Fruit fly (Drosophila melanogaster) whole organism, embryonic: ENCODE data around the gene NdufV3.
A peak's percentile ranks its signal among the peaks of the same experiment; 100 is the strongest.

Source experiments
- Adf1 ChIP-seq: fragments of 200-800 bp; sonication (Bioruptor generic); IDR thresholded peaks from 2 replicates; pipeline ENCODE4 v1.3.6; 2022; ENCODE audit warnings: missing biosample characterization, missing genetic modification characterization
- Bteb2 ChIP-seq: fragments of 200-800 bp; sonication (Bioruptor generic); optimal IDR thresholded peaks from 2 replicates; lab custom pipeline; 2016; ENCODE audit warnings: missing biosample characterization, missing genetic modification characterization
- CG11695 ChIP-seq: fragments of 200-800 bp; sonication (Bioruptor generic); IDR thresholded peaks from 3 replicates; pipeline ENCODE4 v1.3.6; 2022; ENCODE audit warnings: missing biosample characterization, missing genetic modification characterization
- CG12155 ChIP-seq: fragments of 200-800 bp; sonication (Bioruptor generic); optimal IDR thresholded peaks from 3 replicates; lab custom pipeline; 2016; ENCODE audit warnings: missing biosample characterization, missing genetic modification characterization
- CG12219 ChIP-seq: fragments of 200-800 bp; sonication (Bioruptor generic); optimal IDR thresholded peaks from 3 replicates; lab custom pipeline; 2018; ENCODE audit warnings: missing biosample characterization, mild to moderate bottlenecking, missing genetic modification characterization
- CG12942 ChIP-seq: fragments of 200-800 bp; sonication (Bioruptor generic); optimal IDR thresholded peaks from 3 replicates; lab custom pipeline; 2016; ENCODE audit warnings: missing biosample characterization, missing genetic modification characterization
- CG15073 ChIP-seq: fragments of 200-800 bp; sonication (Bioruptor generic); optimal IDR thresholded peaks from 2 replicates; lab custom pipeline; 2016; ENCODE audit warnings: missing biosample characterization, missing genetic modification characterization
- CG16779 ChIP-seq: fragments of 200-800 bp; sonication (Bioruptor generic); IDR thresholded peaks from 2 replicates; pipeline ENCODE4 v1.3.6; 2022; ENCODE audit warnings: missing biosample characterization, missing genetic modification characterization
- CG18262 ChIP-seq: fragments of 200-800 bp; optimal IDR thresholded peaks from 3 replicates; lab custom pipeline; 2019; ENCODE audit warnings: missing biosample characterization, mild to moderate bottlenecking, missing genetic modification characterization, moderate library complexity
- CG2199 ChIP-seq: fragments of 200-800 bp; sonication (Bioruptor generic); IDR thresholded peaks from 3 replicates; pipeline ENCODE4 v1.3.6; 2022; ENCODE audit warnings: missing biosample characterization, missing genetic modification characterization
- CG34376 ChIP-seq: fragments of 200-800 bp; sonication (Bioruptor generic); optimal IDR thresholded peaks from 2 replicates; lab custom pipeline; 2018; ENCODE audit warnings: missing biosample characterization, mild to moderate bottlenecking, missing genetic modification characterization
- CG4424 ChIP-seq: fragments of 200-800 bp; sonication (Bioruptor generic); optimal IDR thresholded peaks from 3 replicates; lab custom pipeline; 2016; ENCODE audit warnings: missing biosample characterization, missing genetic modification characterization
- CG7839 ChIP-seq: fragments of 200-800 bp; sonication (Bioruptor generic); optimal IDR thresholded peaks from 3 replicates; lab custom pipeline; 2018; ENCODE audit warnings: missing biosample characterization, mild to moderate bottlenecking, missing genetic modification characterization, moderate library complexity
- Dbx ChIP-seq: fragments of 200-800 bp; sonication (Bioruptor generic); IDR thresholded peaks from 3 replicates; pipeline ENCODE4 v1.3.6; 2022; ENCODE audit warnings: missing biosample characterization, missing genetic modification characterization
- Dref ChIP-seq: fragments of 200-800 bp; sonication (Bioruptor generic); IDR thresholded peaks from 2 replicates; pipeline ENCODE4 v1.3.6; 2022; ENCODE audit warnings: missing biosample characterization, missing genetic modification characterization
- Eip74EF ChIP-seq, 2 experiments: fragments of 200-800 bp in 1 of 2; fragments of >200 bp in 1 of 2; sonication (Bioruptor generic) in 1 of 2; optimal IDR thresholded peaks; 2 replicates each; lab custom pipeline; 2017 to 2019; ENCODE audit warnings: missing biosample characterization in 2 of 2, missing genetic modification characterization in 2 of 2, mild to moderate bottlenecking in 1 of 2, moderate library complexity in 1 of 2
- H15 ChIP-seq: fragments of 200-800 bp; sonication (Bioruptor generic); IDR thresholded peaks from 3 replicates; pipeline ENCODE4 v1.3.6; 2022; ENCODE audit warnings: missing biosample characterization, missing genetic modification characterization
- HLH4C ChIP-seq: fragments of 200-800 bp; sonication (Bioruptor generic); IDR thresholded peaks from 3 replicates; pipeline ENCODE4 v1.3.6; 2022; ENCODE audit warnings: missing biosample characterization, missing genetic modification characterization; ENCODE audit not compliant: partially characterized antibody
- HmgD ChIP-seq: fragments of 200-800 bp; sonication (Bioruptor generic); optimal IDR thresholded peaks from 3 replicates; lab custom pipeline; 2016; ENCODE audit warnings: missing biosample characterization, missing genetic modification characterization
- Hmr ChIP-seq: fragments of 200-800 bp; sonication (Bioruptor generic); optimal IDR thresholded peaks from 3 replicates; lab custom pipeline; 2017; ENCODE audit warnings: mild to moderate bottlenecking, missing biosample characterization, missing genetic modification reagents, missing genetic modification characterization
- Kr ChIP-seq: fragments of 200-800 bp; sonication (Bioruptor generic); optimal IDR thresholded peaks from 2 replicates; lab custom pipeline; 2017; ENCODE audit warnings: missing biosample characterization, mild to moderate bottlenecking, missing genetic modification characterization
- NK7.1 ChIP-seq: fragments of 200-800 bp; sonication (Bioruptor generic); optimal IDR thresholded peaks from 3 replicates; lab custom pipeline; 2016; ENCODE audit warnings: missing biosample characterization, missing genetic modification characterization
- Sry-δ ChIP-seq: fragments of 200-800 bp; sonication (Bioruptor generic); optimal IDR thresholded peaks from 2 replicates; lab custom pipeline; 2016; ENCODE audit warnings: missing biosample characterization, missing genetic modification characterization
- Ssrp ChIP-seq: fragments of 200-800 bp; sonication (Bioruptor generic); optimal IDR thresholded peaks from 2 replicates; lab custom pipeline; 2018; ENCODE audit warnings: missing biosample characterization, mild to moderate bottlenecking, missing genetic modification characterization, moderate library complexity
- Taf1 ChIP-seq: fragments of 200-800 bp; sonication (Bioruptor generic); IDR thresholded peaks from 2 replicates; pipeline ENCODE4 v1.3.6; 2022; ENCODE audit warnings: missing biosample characterization, missing genetic modification characterization
- Trl ChIP-seq, 3 experiments: fragments of >200 bp in 2 of 3; fragments of 200-800 bp in 1 of 3; sonication (Bioruptor generic) in 1 of 3; optimal IDR thresholded peaks; 2 replicates in 1 of 3; 3 replicates in 2 of 3; lab custom pipeline; 2016 to 2017; ENCODE audit warnings: missing biosample characterization in 1 of 3, missing genetic modification characterization in 1 of 3
- Xbp1 ChIP-seq: fragments of 200-800 bp; sonication (Bioruptor generic); optimal IDR thresholded peaks from 3 replicates; lab custom pipeline; 2016; ENCODE audit warnings: missing biosample characterization, mild to moderate bottlenecking, missing genetic modification characterization
- bab2 ChIP-seq: fragments of 200-800 bp; sonication (Bioruptor generic); optimal IDR thresholded peaks from 2 replicates; lab custom pipeline; 2016; ENCODE audit warnings: missing biosample characterization, missing genetic modification characterization
- bbx ChIP-seq: fragments of 200-800 bp; sonication (Bioruptor generic); IDR thresholded peaks from 2 replicates; pipeline ENCODE4 v1.3.6; 2022; ENCODE audit warnings: missing biosample characterization, missing genetic modification characterization; ENCODE audit not compliant: partially characterized antibody
- br ChIP-seq: fragments of >200 bp; optimal IDR thresholded peaks from 2 replicates; lab custom pipeline; 2017
- chm ChIP-seq: fragments of 200-800 bp; sonication (Bioruptor generic); IDR thresholded peaks from 2 replicates; pipeline ENCODE4 v1.3.6; 2022; ENCODE audit warnings: missing biosample characterization, missing genetic modification characterization
- chn ChIP-seq: fragments of 200-800 bp; sonication (Bioruptor generic); optimal IDR thresholded peaks from 2 replicates; lab custom pipeline; 2016; ENCODE audit warnings: missing biosample characterization, missing genetic modification characterization
- ci ChIP-seq: fragments of 200-800 bp; sonication (Bioruptor generic); IDR thresholded peaks from 3 replicates; pipeline ENCODE4 v1.3.6; 2022; ENCODE audit warnings: missing biosample characterization, missing genetic modification characterization
- danr ChIP-seq: fragments of 200-800 bp; sonication (Bioruptor generic); IDR thresholded peaks from 2 replicates; pipeline ENCODE4 v1.3.6; 2022; ENCODE audit warnings: missing biosample characterization, missing genetic modification characterization
- en ChIP-seq: fragments of 200-800 bp; sonication (Bioruptor generic); optimal IDR thresholded peaks from 2 replicates; lab custom pipeline; 2016; ENCODE audit warnings: missing biosample characterization, missing genetic modification characterization
- eve ChIP-seq, 2 experiments: fragments of >200 bp; optimal IDR thresholded peaks; 2 replicates each; lab custom pipeline; 2017; ENCODE audit warnings: missing biosample characterization in 2 of 2, missing genetic modification characterization in 2 of 2
- ewg ChIP-seq: fragments of 200-800 bp; sonication (Bioruptor generic); optimal IDR thresholded peaks from 3 replicates; lab custom pipeline; 2017; ENCODE audit warnings: mild to moderate bottlenecking, missing biosample characterization, missing genetic modification reagents, missing genetic modification characterization
- fru ChIP-seq: fragments of >200 bp; optimal IDR thresholded peaks from 2 replicates; lab custom pipeline; 2017
- gem ChIP-seq: fragments of 200-800 bp; sonication (Bioruptor generic); optimal IDR thresholded peaks from 2 replicates; lab custom pipeline; 2019; ENCODE audit warnings: missing biosample characterization, mild to moderate bottlenecking, missing genetic modification characterization, moderate library complexity
- h ChIP-seq: fragments of >200 bp; optimal IDR thresholded peaks from 2 replicates; lab custom pipeline; 2017
- hb ChIP-seq: fragments of 200-800 bp; sonication (Bioruptor generic); IDR thresholded peaks from 3 replicates; pipeline ENCODE4 v1.3.6; 2022; ENCODE audit warnings: missing biosample characterization, missing genetic modification characterization; ENCODE audit not compliant: partially characterized antibody
- jigr1 ChIP-seq: fragments of 200-800 bp; sonication (Bioruptor generic); IDR thresholded peaks from 3 replicates; pipeline ENCODE4 v1.3.6; 2022; ENCODE audit warnings: missing biosample characterization, missing genetic modification characterization
- jing ChIP-seq: fragments of 200-800 bp; sonication (Bioruptor generic); optimal IDR thresholded peaks from 2 replicates; lab custom pipeline; 2018; ENCODE audit warnings: missing biosample characterization, mild to moderate bottlenecking, missing genetic modification characterization
- lbe ChIP-seq: fragments of 200-800 bp; sonication (Bioruptor generic); optimal IDR thresholded peaks from 2 replicates; lab custom pipeline; 2016; ENCODE audit warnings: missing biosample characterization, mild to moderate bottlenecking, missing genetic modification characterization
- oc ChIP-seq: fragments of 200-800 bp; sonication (Bioruptor generic); optimal IDR thresholded peaks from 2 replicates; lab custom pipeline; 2018; ENCODE audit warnings: missing biosample characterization, mild to moderate bottlenecking, missing genetic modification characterization, moderate library complexity
- phol ChIP-seq: fragments of 200-800 bp; sonication (Bioruptor generic); optimal IDR thresholded peaks from 3 replicates; lab custom pipeline; 2018; ENCODE audit warnings: missing biosample characterization, mild to moderate bottlenecking, missing genetic modification characterization, moderate library complexity
- pnt ChIP-seq: fragments of 200-800 bp; sonication (Bioruptor generic); optimal IDR thresholded peaks from 3 replicates; lab custom pipeline; 2016; ENCODE audit warnings: missing biosample characterization, missing genetic modification characterization
- pum ChIP-seq: fragments of 200-800 bp; sonication (Bioruptor generic); optimal IDR thresholded peaks from 2 replicates; lab custom pipeline; 2016; ENCODE audit warnings: missing biosample characterization, missing genetic modification characterization
- scrt ChIP-seq: fragments of 200-800 bp; sonication (Bioruptor generic); optimal IDR thresholded peaks from 2 replicates; lab custom pipeline; 2018; ENCODE audit warnings: missing biosample characterization, mild to moderate bottlenecking, missing genetic modification characterization, moderate library complexity
- sens-2 ChIP-seq: fragments of 200-800 bp; sonication (Bioruptor generic); IDR thresholded peaks from 2 replicates; pipeline ENCODE4 v1.3.6; 2022; ENCODE audit warnings: missing biosample characterization, missing genetic modification characterization
- ssp ChIP-seq: fragments of 200-800 bp; sonication (Bioruptor generic); IDR thresholded peaks from 2 replicates; pipeline ENCODE4 v1.3.6; 2022; ENCODE audit warnings: missing biosample characterization, missing genetic modification characterization
- zfh2 ChIP-seq: fragments of 200-800 bp; sonication (Bioruptor generic); optimal IDR thresholded peaks from 2 replicates; lab custom pipeline; 2016; ENCODE audit warnings: missing biosample characterization, missing genetic modification characterization

The NdufV3 gene

dm6 chrX:11379139-11379538, 29.3 kb downstream of the NdufV3 start (continued):
- TF ChIP-seq Kr, result no peak
- TF ChIP-seq CG7839 (tag; lab: Kevin White, UChicago), result peak; percentile 68
- no peak for TF ChIP-seq Adf1 (GFP tag; lab: Robert Waterston, UW)
- no peak for TF ChIP-seq CG12942 (GFP tag; lab: Kevin White, UChicago)
- peak; percentile 53; the same call in 1 of the 3 replicates for TF ChIP-seq CG11695 (GFP tag; lab: Robert Waterston, UW)
- TF ChIP-seq Taf1 (GFP tag; lab: Robert Waterston, UW), result peak; percentile 40; the same call in 1 of the 2 replicates
- TF ChIP-seq bab2 (GFP tag; lab: Kevin White, UChicago), result no peak
- no peak for TF ChIP-seq HmgD (GFP tag; lab: Kevin White, UChicago)
- TF ChIP-seq pum (GFP tag; lab: Kevin White, UChicago), result peak; percentile 0
- TF ChIP-seq en (GFP tag; lab: Kevin White, UChicago), result no peak
- peak; percentile 39 for TF ChIP-seq scrt (GFP tag; lab: Kevin White, UChicago)
- TF ChIP-seq ci, result peak; percentile 73
- no peak for TF ChIP-seq Ssrp (tag; lab: Kevin White, UChicago)
- no peak for TF ChIP-seq CG2199
- TF ChIP-seq Eip74EF (GFP tag; optimal IDR thresholded peaks at IDR 0.05; lab: Kevin White, UChicago), result peak in 1 of 2 experiments; percentile 48
- no peak for TF ChIP-seq NK7.1
- TF ChIP-seq CG16779 (GFP tag; lab: Robert Waterston, UW), result no peak
- no peak for TF ChIP-seq lbe (GFP tag; lab: Kevin White, UChicago)
- TF ChIP-seq hb (GFP tag; lab: Robert Waterston, UW), result no peak
- TF ChIP-seq jigr1 (GFP tag; lab: Robert Waterston, UW), result no peak
- TF ChIP-seq bbx, result no peak
- no peak for TF ChIP-seq pnt
- no peak for TF ChIP-seq jing (GFP tag; lab: Kevin White, UChicago)
- TF ChIP-seq zfh2 (GFP tag; lab: Kevin White, UChicago), result no peak
- TF ChIP-seq CG15073, result no peak
- TF ChIP-seq ssp, result no peak
- peak; percentile 58; the same call in 2 of the 3 replicates for TF ChIP-seq Dbx (GFP tag; lab: Robert Waterston, UW)
- TF ChIP-seq chm, result peak; percentile 33; the same call in 1 of the 2 replicates
- TF ChIP-seq ewg (GFP tag; lab: Kevin White, UChicago), result no peak
- no peak for TF ChIP-seq Trl (optimal IDR thresholded peaks at IDR 0.05; lab: Kevin White, UChicago)
- no peak for TF ChIP-seq Trl (GFP tag; optimal IDR thresholded peaks at IDR 0.05; lab: Kevin White, UChicago)
- no peak for TF ChIP-seq h
- TF ChIP-seq chn (GFP tag; lab: Kevin White, UChicago), result no peak
- no peak for TF ChIP-seq br
- no peak for TF ChIP-seq fru
- TF ChIP-seq phol, result peak; percentile 24
- TF ChIP-seq oc, result no peak
- peak; percentile 19 for TF ChIP-seq CG12219 (GFP tag; lab: Kevin White, UChicago)
- TF ChIP-seq danr (GFP tag; lab: Robert Waterston, UW), result no peak
- TF ChIP-seq Sry-δ (GFP tag; lab: Kevin White, UChicago), result no peak
- peak; percentile 19 for TF ChIP-seq Xbp1 (GFP tag; lab: Kevin White, UChicago)
- TF ChIP-seq Dref (GFP tag; lab: Robert Waterston, UW), result no peak
- TF ChIP-seq Hmr (GFP tag; lab: Kevin White, UChicago), result peak; percentile 61
- TF ChIP-seq eve (GFP tag; optimal IDR thresholded peaks at IDR 0.05; lab: Kevin White, UChicago), result no peak
- TF ChIP-seq HLH4C (GFP tag; lab: Robert Waterston, UW), result no peak
- TF ChIP-seq CG18262 (tag; lab: Kevin White, UChicago), result peak; percentile 42
- peak; percentile 40; the same call in 1 of the 3 replicates for TF ChIP-seq H15
- 0 out of 2 replicates have a peak, but pooled peaks have one; percentile 15 for TF ChIP-seq sens-2 (GFP tag; lab: Robert Waterston, UW)
- TF ChIP-seq CG4424, result no peak
- no peak for TF ChIP-seq CG34376 (GFP tag; lab: Kevin White, UChicago)
- TF ChIP-seq gem, result peak; percentile 55
- TF ChIP-seq Bteb2 (GFP tag; lab: Kevin White, UChicago), result peak; percentile 6
- no peak for TF ChIP-seq CG12155 (GFP tag; lab: Kevin White, UChicago)
